Worm (Caenorhabditis elegans): ENCODE data around the gene dpf-1.
A peak's percentile ranks its signal among the peaks of the same experiment; 100 is the strongest.

The dpf-1 gene

DNA sequence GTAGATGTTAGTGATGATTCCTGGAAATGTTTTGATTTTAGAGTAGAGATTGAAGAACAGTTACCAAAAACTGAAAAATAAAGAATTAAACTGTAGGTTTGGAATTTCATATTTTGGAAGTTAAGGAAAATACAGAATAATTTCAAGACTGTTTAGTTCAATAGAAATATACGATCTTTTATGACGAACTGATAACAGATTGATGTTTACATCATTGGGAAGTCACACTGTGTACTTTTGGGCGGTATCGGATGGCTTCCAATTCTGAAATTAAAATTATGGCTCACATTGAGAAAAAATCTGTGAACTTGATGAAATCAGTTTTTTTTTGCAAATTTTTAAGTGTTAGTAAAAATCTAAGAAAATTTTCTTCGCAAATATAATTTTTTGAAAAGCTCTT lies 38.7 kb upstream of the dpf-1 start, which contains the start of gene T26H5.8:
T26H5.8 (minus strand) TSS at position 270 of the 400 bp plus-strand sequence.
- TF ChIP-seq pha-4 (tag; optimal IDR thresholded peaks at IDR 0.05) (peak; percentile 90), elt-2 (tag; optimal IDR thresholded peaks at IDR 0.05) (peak; percentile 56), pqm-1 (tag; optimal IDR thresholded peaks at IDR 0.05) (peak; percentile 86), sea-2 (GFP tag; optimal IDR thresholded peaks at IDR 0.05) (no peak)

- TF ChIP-seq nfya-1 (tag; optimal IDR thresholded peaks at IDR 0.05; ENCODE audit: insufficient read depth) (no peak), nhr-43 (tag; optimal IDR thresholded peaks at IDR 0.05; ENCODE audit: poor library complexity, severe bottlenecking) (no peak), ztf-11 (tag; optimal IDR thresholded peaks at IDR 0.05) (no peak), pqm-1 (tag; optimal IDR thresholded peaks at IDR 0.05) (peak; percentile 62), ceh-16 (tag; optimal IDR thresholded peaks at IDR 0.05) (no peak), ama-1 (optimal IDR thresholded peaks at IDR 0.05) (no peak), nhr-11 (tag; optimal IDR thresholded peaks at IDR 0.05) (no peak), pha-4 (tag; optimal IDR thresholded peaks at IDR 0.05) (peak; percentile 39), fos-1 (tag; optimal IDR thresholded peaks at IDR 0.05) (no peak), elt-2 (tag; optimal IDR thresholded peaks at IDR 0.05) (peak; percentile 37), tbx-2 (tag; optimal IDR thresholded peaks at IDR 0.05) (no peak), zag-1 (tag; optimal IDR thresholded peaks at IDR 0.05) (no peak), ZK546.5 (tag; optimal IDR thresholded peaks at IDR 0.05) (no peak), hmg-11 (tag; optimal IDR thresholded peaks at IDR 0.05) (no peak), eor-1 (tag; optimal IDR thresholded peaks at IDR 0.05) (no peak), lin-39 (tag; optimal IDR thresholded peaks at IDR 0.05) (no peak)
Measured at ce11 chrV:15434647-15435046, 36.5 kb upstream of the dpf-1 start.

DNA sequence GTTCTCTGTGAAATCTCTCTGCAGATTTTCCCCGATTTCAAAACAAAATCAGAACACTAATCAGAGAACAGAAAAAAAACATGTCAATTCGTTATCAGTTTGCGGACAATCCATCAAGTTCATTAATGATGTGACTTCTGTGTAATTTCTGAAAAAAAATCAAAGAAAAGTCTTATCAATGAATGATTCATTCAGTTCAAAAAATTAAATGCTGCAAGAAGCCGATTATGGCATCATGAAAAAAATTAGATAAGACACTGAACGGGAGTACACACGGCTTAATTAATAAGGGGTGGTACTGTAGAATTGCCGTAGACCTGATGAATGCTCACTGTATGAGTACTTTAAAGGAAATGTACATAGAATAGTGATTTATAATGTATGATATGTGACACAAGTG lies 35.0 kb upstream of the dpf-1 start:
- TF ChIP-seq ceh-82 (tag; optimal IDR thresholded peaks at IDR 0.05) (no peak), lin-15B (tag; optimal IDR thresholded peaks at IDR 0.05) (no peak), elt-2 (tag; optimal IDR thresholded peaks at IDR 0.05) (peak; percentile 90), jun-1 (tag; optimal IDR thresholded peaks at IDR 0.05) (peak; percentile 46), nhr-67 (tag; optimal IDR thresholded peaks at IDR 0.05) (no peak), ceh-28 (tag; optimal IDR thresholded peaks at IDR 0.05) (no peak), pqm-1 (tag; optimal IDR thresholded peaks at IDR 0.05) (peak; percentile 98), elt-3 (tag; optimal IDR thresholded peaks at IDR 0.05) (no peak), nhr-76 (tag; optimal IDR thresholded peaks at IDR 0.05) (no peak), eor-1 (tag; optimal IDR thresholded peaks at IDR 0.05) (no peak)

DNA sequence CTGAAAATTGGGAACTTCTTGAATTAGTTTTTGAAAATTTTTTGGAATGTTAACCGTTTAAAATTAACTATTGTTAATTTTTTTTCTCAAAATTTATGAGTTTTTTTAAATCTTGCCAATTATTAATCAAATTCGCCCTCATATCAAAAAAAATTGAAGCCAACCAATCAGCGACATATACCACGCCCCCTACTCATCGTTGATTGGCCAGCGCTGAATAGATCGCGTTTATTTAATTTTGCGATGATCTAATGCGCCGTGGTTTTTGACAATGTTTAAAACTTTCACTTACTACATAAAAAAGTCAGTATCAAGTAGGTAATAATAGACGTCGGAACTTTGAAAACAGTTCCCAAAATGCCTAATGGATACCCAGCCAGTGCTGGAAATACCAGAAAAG lies 28.7 kb upstream of the dpf-1 start:
- no peak for TF ChIP-seq ZK546.5 (tag; optimal IDR thresholded peaks at IDR 0.05)
- TF ChIP-seq nhr-237 (tag; optimal IDR thresholded peaks at IDR 0.05) = no peak
- TF ChIP-seq nfya-1 (tag; optimal IDR thresholded peaks at IDR 0.05; ENCODE audit: insufficient read depth) = peak; percentile 62
- no peak for TF ChIP-seq ztf-4 (tag; optimal IDR thresholded peaks at IDR 0.05)
- TF ChIP-seq egl-27 (tag; optimal IDR thresholded peaks at IDR 0.05) = no peak
- no peak for TF ChIP-seq ztf-11 (tag; optimal IDR thresholded peaks at IDR 0.05)

DNA sequence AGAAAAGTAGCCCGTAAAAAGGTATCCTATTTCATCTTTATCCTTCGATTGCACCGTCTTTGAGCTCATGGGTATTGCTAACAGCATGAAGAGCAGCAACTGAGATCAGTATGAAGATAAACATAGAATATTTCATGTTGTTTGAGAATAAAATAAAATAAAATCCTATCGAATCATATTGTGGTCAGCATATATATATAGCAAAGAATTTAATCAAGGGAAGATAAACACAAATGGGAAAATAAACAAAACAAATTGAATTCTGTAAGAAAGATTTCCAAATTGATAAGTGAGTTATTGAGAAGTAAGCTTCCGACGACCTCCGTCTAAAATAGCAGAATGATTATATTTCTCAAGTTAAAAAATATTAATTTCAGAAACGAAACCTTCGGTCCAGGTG lies 27.4 kb upstream of the dpf-1 start, which contains the start of gene T26H5.10:
T26H5.10 (minus strand) TSS at position 101 of the 400 bp plus-strand sequence.
- TF ChIP-seq skn-1 (tag; optimal IDR thresholded peaks at IDR 0.05) = no peak
- TF ChIP-seq tbx-2 (tag; optimal IDR thresholded peaks at IDR 0.05) = no peak
- no peak for TF ChIP-seq ama-1 (optimal IDR thresholded peaks at IDR 0.05)
- no peak for TF ChIP-seq daf-12 (tag; optimal IDR thresholded peaks at IDR 0.05)
- TF ChIP-seq lin-15B (tag; optimal IDR thresholded peaks at IDR 0.05) = no peak
- no peak for TF ChIP-seq fos-1 (tag; optimal IDR thresholded peaks at IDR 0.05)
- TF ChIP-seq jun-1 (tag; optimal IDR thresholded peaks at IDR 0.05) = no peak

DNA sequence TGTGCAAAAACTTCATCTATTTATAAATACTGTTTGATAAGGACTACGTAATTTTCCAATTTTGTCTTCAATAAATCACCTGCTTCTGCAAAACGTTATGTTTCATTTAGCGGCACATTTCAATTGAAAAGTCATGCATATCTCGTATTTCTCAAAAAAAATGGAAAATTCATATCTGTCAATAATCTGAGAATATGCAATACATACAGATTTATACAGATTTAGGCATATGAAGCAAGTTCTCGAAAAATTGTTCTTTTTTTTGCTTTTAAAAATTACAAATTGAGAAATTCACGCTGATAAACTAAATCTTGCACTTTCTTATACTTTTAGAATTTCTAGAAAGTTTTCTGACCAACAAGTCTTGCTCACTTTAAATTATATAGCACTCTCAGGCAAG lies 26.9 kb upstream of the dpf-1 start, which contains the start of gene T26H5.11:
T26H5.11 (minus strand) TSS at position 101 of the 400 bp plus-strand sequence.
- TF ChIP-seq nhr-77 (tag; optimal IDR thresholded peaks at IDR 0.05) = no peak

DNA sequence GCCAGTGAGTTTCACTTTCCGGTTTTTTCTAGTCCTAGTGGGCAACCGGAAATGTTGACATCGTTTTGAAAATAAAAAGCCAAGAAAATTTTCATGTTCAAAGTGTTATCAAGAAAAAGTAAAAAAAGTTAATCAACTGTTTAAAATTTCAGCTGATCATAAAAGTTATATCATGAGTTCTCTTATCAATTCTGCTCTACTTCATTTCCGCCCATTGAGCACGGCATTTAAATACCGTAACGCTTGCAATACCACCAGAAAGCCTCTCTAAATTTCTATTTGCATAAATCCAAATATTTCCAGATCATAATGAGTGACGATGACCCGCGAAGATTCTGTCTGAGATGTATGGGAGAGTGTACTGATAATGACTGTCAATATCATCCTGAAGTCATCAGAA lies 26.5 kb upstream of the dpf-1 start, which contains the start of gene T26H5.9:
T26H5.9 (plus strand) TSS at position 302 of the 400 bp plus-strand sequence.
- peak; percentile 65 for TF ChIP-seq elt-2 (tag; optimal IDR thresholded peaks at IDR 0.05)
- TF ChIP-seq nhr-25 (tag; optimal IDR thresholded peaks at IDR 0.05) = no peak
- TF ChIP-seq nhr-77 (tag; optimal IDR thresholded peaks at IDR 0.05) = no peak
- no peak for TF ChIP-seq sea-2 (GFP tag; optimal IDR thresholded peaks at IDR 0.05)
- no peak for TF ChIP-seq unc-62 (GFP tag; optimal IDR thresholded peaks at IDR 0.05)
- TF ChIP-seq fos-1 (tag; optimal IDR thresholded peaks at IDR 0.05) = no peak
- TF ChIP-seq nhr-76 (tag; optimal IDR thresholded peaks at IDR 0.05) = no peak
- no peak for TF ChIP-seq elt-1 (tag; optimal IDR thresholded peaks at IDR 0.05)
- no peak for TF ChIP-seq jun-1 (tag; optimal IDR thresholded peaks at IDR 0.05)
- TF ChIP-seq mml-1 (tag; optimal IDR thresholded peaks at IDR 0.05) = no peak
- TF ChIP-seq aly-2 (tag; optimal IDR thresholded peaks at IDR 0.05) = no peak
- TF ChIP-seq elt-3 (tag; optimal IDR thresholded peaks at IDR 0.05) = no peak
- no peak for TF ChIP-seq eor-1 (tag; optimal IDR thresholded peaks at IDR 0.05)
- TF ChIP-seq pqm-1 (tag; optimal IDR thresholded peaks at IDR 0.05) = peak; percentile 12

Data from whole organism, L3 larva.